Worm (Caenorhabditis elegans): ENCODE results near the gene Y17G9B.2.

Gene Y17G9B.2

DNA sequence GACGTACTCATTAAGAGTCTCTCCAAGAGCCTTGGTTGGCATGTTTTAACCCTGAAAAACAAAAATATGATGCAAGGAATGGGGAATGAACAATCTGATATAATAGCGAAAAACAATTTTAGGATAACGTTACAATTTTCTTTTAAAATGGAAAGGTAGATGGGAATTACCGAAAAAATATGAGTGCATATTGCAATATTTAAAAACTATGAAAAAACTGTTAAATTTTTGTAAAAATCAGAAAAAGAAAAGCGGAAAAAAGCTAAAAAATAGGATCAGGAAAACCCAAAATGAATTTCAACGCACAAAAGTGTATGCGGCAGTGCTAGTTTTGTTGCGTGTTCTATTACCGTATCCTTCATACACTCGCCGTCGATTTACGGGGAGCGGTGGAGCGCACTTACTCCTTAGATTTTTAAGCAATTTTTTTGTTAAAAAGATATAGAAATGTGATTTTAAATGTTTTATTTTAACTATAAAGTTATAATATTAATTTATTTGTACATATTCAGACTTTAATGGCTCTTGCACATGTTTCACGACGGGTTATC is 14.1 kb upstream of the Y17G9B.2 start, which contains the start of the genes rpl-20 and Y17G9B.5 (continued):
- TF ChIP-seq Y75B8A.6 (GFP tag; IDR thresholded peaks at IDR 0.05) (peak; percentile 99), jun-1 (tag; optimal IDR thresholded peaks at IDR 0.05) (peak; percentile 96), duxl-1 (tag; optimal IDR thresholded peaks at IDR 0.05; ENCODE audit: poor library complexity) (peak; percentile 98), nhr-42 (GFP tag; IDR thresholded peaks at IDR 0.05) (peak; percentile 99), php-3 (GFP tag; IDR thresholded peaks at IDR 0.05) (peak; percentile 99), aha-1 (tag) (peak; percentile 99), zfp-2 (tag; optimal IDR thresholded peaks at IDR 0.05) (peak; percentile 94), nhr-11 (tag; optimal IDR thresholded peaks at IDR 0.05) (peak; percentile 100), lir-3 (tag; optimal IDR thresholded peaks at IDR 0.05) (peak; percentile 89), ceh-44 (GFP tag; IDR thresholded peaks at IDR 0.05) (peak; percentile 87), ceh-28 (tag; optimal IDR thresholded peaks at IDR 0.05) (peak; percentile 74), lim-7 (GFP tag; IDR thresholded peaks at IDR 0.05) (peak; percentile 81), spr-3 (GFP tag; optimal IDR thresholded peaks at IDR 0.05) (peak; percentile 100), madf-5 (GFP tag; IDR thresholded peaks at IDR 0.05) (peak; percentile 96 to 99), dmd-9 (GFP tag; IDR thresholded peaks at IDR 0.05) (peak; percentile 99), F44E2.7 (GFP tag; IDR thresholded peaks at IDR 0.05) (peak; percentile 91), dpl-1 (GFP tag; optimal IDR thresholded peaks at IDR 0.05) (peak; percentile 99), dmd-6 (GFP tag; IDR thresholded peaks at IDR 0.05) (peak; percentile 100), aly-2 (tag; optimal IDR thresholded peaks at IDR 0.05) (peak; percentile 2), Y105C5A.15 (GFP tag; IDR thresholded peaks at IDR 0.05) (no peak), tra-1 (GFP tag; IDR thresholded peaks at IDR 0.05) (peak; percentile 99), rbr-2 (tag; optimal IDR thresholded peaks at IDR 0.05) (peak; percentile 100), egl-27 (tag; optimal IDR thresholded peaks at IDR 0.05) (peak; percentile 53), zip-2 (tag; optimal IDR thresholded peaks at IDR 0.05) (peak; percentile 95), mxl-2 (GFP tag; conservative IDR thresholded peaks at IDR 0.05) (peak; percentile 94), cey-2 (tag; optimal IDR thresholded peaks at IDR 0.05; ENCODE audit: borderline replicate concordance, insufficient read depth) (peak; percentile 93), hlh-30 (tag; optimal IDR thresholded peaks at IDR 0.05; ENCODE audit: insufficient read depth) (peak; percentile 98), lin-1 (GFP tag; IDR thresholded peaks at IDR 0.05) (peak; percentile 99), daf-19 (GFP tag; conservative IDR thresholded peaks at IDR 0.05) (peak; percentile 99), hif-1 (tag; optimal IDR thresholded peaks at IDR 0.05) (peak; percentile 93 to 96), nhr-48 (tag; optimal IDR thresholded peaks at IDR 0.05) (peak; percentile 97), dmd-8 (GFP tag; IDR thresholded peaks at IDR 0.05) (peak; percentile 46; the same call in 1 of the 2 replicates), set-16 (GFP tag; IDR thresholded peaks at IDR 0.05) (peak; percentile 36), lin-13 (GFP tag; optimal IDR thresholded peaks at IDR 0.05) (peak; percentile 99), nhr-10 (tag; optimal IDR thresholded peaks at IDR 0.05) (peak; percentile 98), F26F4.8 (GFP tag; conservative IDR thresholded peaks at IDR 0.05) (no peak), unc-62 (GFP tag; optimal IDR thresholded peaks at IDR 0.05 in 1 of 2) (peak; percentile 9 to 100), unc-62 (tag; optimal IDR thresholded peaks at IDR 0.05) (no peak), ceh-62 (tag; optimal IDR thresholded peaks at IDR 0.05) (peak; percentile 16), daf-16 (GFP tag; optimal IDR thresholded peaks at IDR 0.05) (peak; percentile 95 to 98), daf-16 (tag; optimal IDR thresholded peaks at IDR 0.05) (peak; percentile 97), ceh-20 (GFP tag; IDR thresholded peaks at IDR 0.05) (peak; percentile 100), nhr-237 (tag; optimal IDR thresholded peaks at IDR 0.05) (peak; percentile 86), F10B5.3 (tag; optimal IDR thresholded peaks at IDR 0.05) (peak; percentile 96), nhr-111 (GFP tag; optimal IDR thresholded peaks at IDR 0.05) (peak; percentile 88), nhr-76 (tag; optimal IDR thresholded peaks at IDR 0.05) (peak; percentile 90), arid-1 (GFP tag; conservative IDR thresholded peaks at IDR 0.05) (peak; percentile 99), nhr-77 (tag; optimal IDR thresholded peaks at IDR 0.05) (peak; percentile 100), lsy-2 (tag; optimal IDR thresholded peaks at IDR 0.05) (peak; percentile 100), ces-1 (GFP tag; optimal IDR thresholded peaks at IDR 0.05) (peak; percentile 96), snpc-4 (tag; optimal IDR thresholded peaks at IDR 0.05) (peak; percentile 65)

Data from whole organism, L4 larva.